Fruit fly (Drosophila melanogaster) Kc167 (cell line): ENCODE results near the gene CG13005.

Experiments used
- Myc ChIP-seq: fragments of >200 bp; optimal IDR thresholded peaks from 2 replicates; lab custom pipeline; 2017; ENCODE audit warnings: missing external identifiers
- Sin3A ChIP-seq: fragments of >200 bp; optimal IDR thresholded peaks from 2 replicates; lab custom pipeline; 2018; ENCODE audit warnings: missing external identifiers
- h ChIP-seq: fragments of >200 bp; optimal IDR thresholded peaks from 3 replicates; lab custom pipeline; 2018; ENCODE audit warnings: missing external identifiers
- insv ChIP-seq: fragments of >200 bp; optimal IDR thresholded peaks from 3 replicates; lab custom pipeline; 2018; ENCODE audit warnings: missing external identifiers
- psq ChIP-seq: fragments of >200 bp; optimal IDR thresholded peaks from 2 replicates; lab custom pipeline; 2017; ENCODE audit warnings: missing external identifiers
- ttk ChIP-seq: sonication (Bioruptor generic); optimal IDR thresholded peaks from 2 replicates; lab custom pipeline; 2017; ENCODE audit warnings: missing external identifiers

dm6 chrX:16778138-16778672 lies 25.2 kb upstream of the CG13005 start:
- TF ChIP-seq psq (lab: Kevin White, UChicago), result no peak
- TF ChIP-seq h (lab: Kevin White, UChicago), result no peak
- no peak for TF ChIP-seq Sin3A (lab: Kevin White, UChicago)
- TF ChIP-seq Myc (lab: Kevin White, UChicago), result no peak
- no peak for TF ChIP-seq insv (lab: Kevin White, UChicago)
- TF ChIP-seq ttk, result no peak
